Fruit fly (Drosophila melanogaster) whole organism, pupa: ENCODE data around the gene Jhbp6.

Experiments
- CG10348 ChIP-seq: fragments of 200-800 bp; sonication (Bioruptor generic); IDR thresholded peaks from 2 replicates; pipeline ENCODE4 v1.3.6; 2022; ENCODE audit warnings: missing biosample characterization, missing genetic modification characterization
- CG14655 ChIP-seq: fragments of 200-800 bp; sonication (Bioruptor generic); optimal IDR thresholded peaks from 3 replicates; lab custom pipeline; 2017; ENCODE audit warnings: mild to moderate bottlenecking, missing biosample characterization, missing genetic modification reagents, missing genetic modification characterization
- CG17806 ChIP-seq: fragments of 200-800 bp; sonication (Bioruptor generic); optimal IDR thresholded peaks from 2 replicates; lab custom pipeline; 2018; ENCODE audit warnings: missing biosample characterization, mild to moderate bottlenecking, missing genetic modification characterization, moderate library complexity
- CG34367 ChIP-seq: fragments of 200-800 bp; sonication (Bioruptor generic); optimal IDR thresholded peaks from 2 replicates; lab custom pipeline; 2018; ENCODE audit warnings: missing biosample characterization, mild to moderate bottlenecking, missing genetic modification characterization
- CG8159 ChIP-seq: fragments of 200-800 bp; sonication (Bioruptor generic); optimal IDR thresholded peaks from 3 replicates; lab custom pipeline; 2018; ENCODE audit warnings: missing biosample characterization, mild to moderate bottlenecking, missing genetic modification characterization, moderate library complexity
- EcR ChIP-seq: fragments of 200-800 bp; sonication (Bioruptor generic); optimal IDR thresholded peaks from 3 replicates; lab custom pipeline; 2019; ENCODE audit warnings: missing biosample characterization, missing genetic modification characterization, mild to moderate bottlenecking, moderate library complexity, missing genetic modification reagents
- Ets98B ChIP-seq: fragments of 200-800 bp; sonication (Bioruptor generic); IDR thresholded peaks from 2 replicates; pipeline ENCODE4 v1.3.6; 2022; ENCODE audit warnings: missing biosample characterization, missing genetic modification characterization
- Snoo ChIP-seq: fragments of 200-800 bp; sonication (Bioruptor generic); optimal IDR thresholded peaks from 3 replicates; lab custom pipeline; 2017; ENCODE audit warnings: missing biosample characterization, mild to moderate bottlenecking, missing genetic modification characterization, inconsistent platforms
- gl ChIP-seq: fragments of 200-800 bp; sonication (Bioruptor generic); optimal IDR thresholded peaks from 2 replicates; lab custom pipeline; 2018; ENCODE audit warnings: missing biosample characterization, mild to moderate bottlenecking, missing genetic modification characterization
- rn ChIP-seq: fragments of 200-800 bp; sonication (Bioruptor generic); IDR thresholded peaks from 2 replicates; pipeline ENCODE4 v1.3.6; 2022; ENCODE audit warnings: missing biosample characterization, missing genetic modification characterization

DNA sequence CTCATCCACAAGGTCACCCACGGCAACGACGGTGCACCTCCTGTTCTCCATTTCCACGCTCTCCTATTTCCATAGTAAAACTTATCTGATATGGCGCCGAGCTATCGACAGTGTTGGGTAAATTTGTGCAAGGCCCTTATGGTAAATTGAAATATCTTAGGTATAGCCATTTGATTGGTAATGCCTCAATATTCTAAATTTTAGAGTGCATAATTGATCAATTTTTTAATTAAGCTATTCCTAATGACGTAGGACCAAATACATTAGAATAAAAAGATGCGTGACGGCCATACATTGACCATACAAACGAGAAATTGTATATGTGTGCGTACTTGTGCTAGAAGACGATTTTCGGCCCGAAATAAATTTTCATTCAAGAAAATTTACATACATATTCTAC, 52.2 kb downstream of the Jhbp6 start, which contains the start of gene CG14451:
- no peak for TF ChIP-seq EcR (GFP tag; lab: Kevin White, UChicago)
- no peak for TF ChIP-seq CG8159 (tag; lab: Kevin White, UChicago)
- no peak for TF ChIP-seq rn (GFP tag; lab: Robert Waterston, UW)
- TF ChIP-seq Snoo (tag; lab: Kevin White, UChicago) = no peak
- no peak for TF ChIP-seq CG10348 (GFP tag; lab: Robert Waterston, UW)
- TF ChIP-seq Ets98B (GFP tag; lab: Robert Waterston, UW) = no peak
- no peak for TF ChIP-seq CG17806 (tag; lab: Kevin White, UChicago)
- no peak for TF ChIP-seq CG34367 (tag; lab: Kevin White, UChicago)
- no peak for TF ChIP-seq CG14655 (GFP tag; lab: Kevin White, UChicago)
- no peak for TF ChIP-seq gl
